Fruit fly (Drosophila melanogaster) whole organism, pupa: ENCODE measurements around the gene CG9988.

ENCODE experiments used
- CG10348 ChIP-seq: fragments of 200-800 bp; sonication (Bioruptor generic); IDR thresholded peaks from 2 replicates; pipeline ENCODE4 v1.3.6; 2022; ENCODE audit warnings: missing biosample characterization, missing genetic modification characterization
- CG12605 ChIP-seq: fragments of 200-800 bp; sonication (Bioruptor generic); IDR thresholded peaks from 2 replicates; pipeline ENCODE4 v1.3.6; 2022; ENCODE audit warnings: missing biosample characterization, missing genetic modification characterization
- CG13204 ChIP-seq: fragments of 200-800 bp; sonication (Bioruptor generic); optimal IDR thresholded peaks from 2 replicates; lab custom pipeline; 2018; ENCODE audit warnings: missing biosample characterization, mild to moderate bottlenecking, missing genetic modification characterization, moderate library complexity
- CG14655 ChIP-seq: fragments of 200-800 bp; sonication (Bioruptor generic); optimal IDR thresholded peaks from 3 replicates; lab custom pipeline; 2017; ENCODE audit warnings: mild to moderate bottlenecking, missing biosample characterization, missing genetic modification reagents, missing genetic modification characterization
- CG15710 ChIP-seq: fragments of 200-800 bp; sonication (Bioruptor generic); optimal IDR thresholded peaks from 2 replicates; lab custom pipeline; 2018; ENCODE audit warnings: missing biosample characterization, mild to moderate bottlenecking, missing genetic modification characterization, moderate library complexity
- CG17806 ChIP-seq: fragments of 200-800 bp; sonication (Bioruptor generic); optimal IDR thresholded peaks from 2 replicates; lab custom pipeline; 2018; ENCODE audit warnings: missing biosample characterization, mild to moderate bottlenecking, missing genetic modification characterization, moderate library complexity
- CG32121 ChIP-seq: fragments of 200-800 bp; sonication (Bioruptor generic); IDR thresholded peaks from 2 replicates; pipeline ENCODE4 v1.3.6; 2022; ENCODE audit warnings: missing biosample characterization, missing genetic modification characterization
- CG34367 ChIP-seq: fragments of 200-800 bp; sonication (Bioruptor generic); optimal IDR thresholded peaks from 2 replicates; lab custom pipeline; 2018; ENCODE audit warnings: missing biosample characterization, mild to moderate bottlenecking, missing genetic modification characterization
- CG4496 ChIP-seq: fragments of 200-800 bp; sonication (Bioruptor generic); IDR thresholded peaks from 3 replicates; pipeline ENCODE4 v1.3.6; 2022; ENCODE audit warnings: missing biosample characterization, missing genetic modification characterization
- CG8159 ChIP-seq: fragments of 200-800 bp; sonication (Bioruptor generic); optimal IDR thresholded peaks from 3 replicates; lab custom pipeline; 2018; ENCODE audit warnings: missing biosample characterization, mild to moderate bottlenecking, missing genetic modification characterization, moderate library complexity
- CG8301 ChIP-seq: fragments of 200-800 bp; sonication (Bioruptor generic); optimal IDR thresholded peaks from 2 replicates; lab custom pipeline; 2018; ENCODE audit warnings: missing biosample characterization, mild to moderate bottlenecking, missing genetic modification characterization
- CG9948 ChIP-seq: fragments of 200-800 bp; sonication (Bioruptor generic); optimal IDR thresholded peaks from 2 replicates; lab custom pipeline; 2018; ENCODE audit warnings: missing biosample characterization, mild to moderate bottlenecking, missing genetic modification characterization, moderate library complexity
- D1 ChIP-seq: fragments of 200-800 bp; sonication (Bioruptor generic); optimal IDR thresholded peaks from 2 replicates; lab custom pipeline; 2018; ENCODE audit warnings: missing biosample characterization, mild to moderate bottlenecking, missing genetic modification characterization, moderate library complexity
- EcR ChIP-seq: fragments of 200-800 bp; sonication (Bioruptor generic); optimal IDR thresholded peaks from 3 replicates; lab custom pipeline; 2019; ENCODE audit warnings: missing biosample characterization, missing genetic modification characterization, mild to moderate bottlenecking, moderate library complexity, missing genetic modification reagents
- Ets98B ChIP-seq: fragments of 200-800 bp; sonication (Bioruptor generic); IDR thresholded peaks from 2 replicates; pipeline ENCODE4 v1.3.6; 2022; ENCODE audit warnings: missing biosample characterization, missing genetic modification characterization
- Pif1A ChIP-seq: fragments of 200-800 bp; sonication (Bioruptor generic); optimal IDR thresholded peaks from 3 replicates; lab custom pipeline; 2016; ENCODE audit warnings: missing biosample characterization, missing genetic modification characterization
- Pif1B ChIP-seq: fragments of 200-800 bp; sonication (Bioruptor generic); optimal IDR thresholded peaks from 3 replicates; lab custom pipeline; 2016; ENCODE audit warnings: missing biosample characterization, missing genetic modification characterization
- Snoo ChIP-seq: fragments of 200-800 bp; sonication (Bioruptor generic); optimal IDR thresholded peaks from 3 replicates; lab custom pipeline; 2017; ENCODE audit warnings: missing biosample characterization, mild to moderate bottlenecking, missing genetic modification characterization, inconsistent platforms
- fd96Ca ChIP-seq: fragments of 200-800 bp; sonication (Bioruptor generic); IDR thresholded peaks from 3 replicates; pipeline ENCODE4 v1.3.6; 2022; ENCODE audit warnings: missing biosample characterization, missing genetic modification characterization
- gl ChIP-seq: fragments of 200-800 bp; sonication (Bioruptor generic); optimal IDR thresholded peaks from 2 replicates; lab custom pipeline; 2018; ENCODE audit warnings: missing biosample characterization, mild to moderate bottlenecking, missing genetic modification characterization
- rn ChIP-seq: fragments of 200-800 bp; sonication (Bioruptor generic); IDR thresholded peaks from 2 replicates; pipeline ENCODE4 v1.3.6; 2022; ENCODE audit warnings: missing biosample characterization, missing genetic modification characterization

CG9988 gene

dm6 chr3R:28630092-28630491 lies 6.1 kb upstream of the CG9988 start:
- TF ChIP-seq CG8301 (tag; lab: Kevin White, UChicago): peak; percentile 26
- peak; percentile 37 for TF ChIP-seq CG14655
- TF ChIP-seq Ets98B (GFP tag; lab: Robert Waterston, UW): no peak
- no peak for TF ChIP-seq rn (GFP tag; lab: Robert Waterston, UW)
- TF ChIP-seq Pif1B: no peak
- no peak for TF ChIP-seq CG9948 (tag; lab: Kevin White, UChicago)
- TF ChIP-seq Pif1A (GFP tag; lab: Kevin White, UChicago): no peak
- TF ChIP-seq CG34367 (tag; lab: Kevin White, UChicago): no peak
- TF ChIP-seq CG10348 (GFP tag; lab: Robert Waterston, UW): no peak
- TF ChIP-seq CG15710 (tag; lab: Kevin White, UChicago): no peak

DNA sequence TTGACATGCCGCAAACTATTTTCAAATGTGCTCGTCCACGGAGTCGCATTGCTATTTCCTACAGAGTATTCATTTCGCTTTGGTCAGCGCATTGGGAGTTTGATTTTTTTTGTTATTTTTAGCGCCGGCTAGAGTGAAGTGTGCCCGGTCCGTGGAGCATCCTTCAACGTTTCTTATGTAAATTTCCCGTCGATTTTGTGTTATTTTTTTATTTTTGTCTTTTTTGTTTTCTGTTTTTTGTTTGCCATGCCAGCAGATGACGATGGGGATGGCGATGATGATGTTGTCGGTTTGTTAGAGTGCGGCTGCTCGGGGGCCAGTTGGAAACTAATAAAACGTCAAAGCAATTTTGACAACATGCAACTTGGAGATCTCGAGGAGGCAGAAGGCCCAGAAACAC lies 5.3 kb upstream of the CG9988 start:
- TF ChIP-seq CG32121 (GFP tag; lab: Robert Waterston, UW) (peak; percentile 45; the same call in 1 of the 2 replicates), Pif1B (no peak)

DNA sequence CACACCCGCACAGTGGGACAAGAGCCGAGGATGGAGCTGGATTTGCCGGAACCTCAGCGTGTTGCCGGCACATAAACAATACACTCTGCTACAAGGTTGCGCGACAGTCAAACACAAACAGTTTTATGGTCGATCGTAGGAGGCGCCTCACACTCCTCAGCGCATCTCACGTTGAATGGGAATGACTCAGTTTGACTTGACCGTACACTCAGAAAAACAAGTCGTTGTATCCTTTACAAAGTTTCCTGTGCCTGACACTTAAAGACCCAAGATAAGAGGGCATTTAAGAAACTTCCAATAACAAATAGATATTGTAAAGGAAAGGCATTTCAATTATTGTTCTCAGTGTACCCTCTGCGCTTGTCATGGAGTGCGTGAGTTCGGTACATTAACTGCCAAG lies 4.5 kb upstream of the CG9988 start:
- peak; percentile 55; the same call in 1 of the 2 replicates for TF ChIP-seq CG32121 (GFP tag; lab: Robert Waterston, UW)
- TF ChIP-seq Ets98B (GFP tag; lab: Robert Waterston, UW): peak; percentile 61
- TF ChIP-seq Pif1A (GFP tag; lab: Kevin White, UChicago): peak; percentile 20
- no peak for TF ChIP-seq Snoo (tag; lab: Kevin White, UChicago)
- TF ChIP-seq CG17806 (tag; lab: Kevin White, UChicago): peak; percentile 50
- no peak for TF ChIP-seq CG13204
- peak; percentile 77 for TF ChIP-seq fd96Ca
- peak; percentile 55 for TF ChIP-seq CG8301 (tag; lab: Kevin White, UChicago)
- peak; percentile 51 for TF ChIP-seq CG8159 (tag; lab: Kevin White, UChicago)
- TF ChIP-seq D1 (tag; lab: Kevin White, UChicago): no peak
- peak; percentile 64 for TF ChIP-seq CG14655
- peak; percentile 8 for TF ChIP-seq CG34367 (tag; lab: Kevin White, UChicago)
- peak; percentile 43; the same call in 1 of the 2 replicates for TF ChIP-seq rn (GFP tag; lab: Robert Waterston, UW)
- no peak for TF ChIP-seq gl (tag; lab: Kevin White, UChicago)
- TF ChIP-seq CG4496 (GFP tag; lab: Robert Waterston, UW): peak; percentile 76
- TF ChIP-seq CG10348 (GFP tag; lab: Robert Waterston, UW): no peak
- TF ChIP-seq CG9948 (tag; lab: Kevin White, UChicago): peak; percentile 33
- TF ChIP-seq CG12605 (GFP tag; lab: Robert Waterston, UW): 0 out of 2 replicates have a peak, but pooled peaks have one; percentile 24
- no peak for TF ChIP-seq Pif1B
- TF ChIP-seq CG15710 (tag; lab: Kevin White, UChicago): no peak
- no peak for TF ChIP-seq EcR

DNA sequence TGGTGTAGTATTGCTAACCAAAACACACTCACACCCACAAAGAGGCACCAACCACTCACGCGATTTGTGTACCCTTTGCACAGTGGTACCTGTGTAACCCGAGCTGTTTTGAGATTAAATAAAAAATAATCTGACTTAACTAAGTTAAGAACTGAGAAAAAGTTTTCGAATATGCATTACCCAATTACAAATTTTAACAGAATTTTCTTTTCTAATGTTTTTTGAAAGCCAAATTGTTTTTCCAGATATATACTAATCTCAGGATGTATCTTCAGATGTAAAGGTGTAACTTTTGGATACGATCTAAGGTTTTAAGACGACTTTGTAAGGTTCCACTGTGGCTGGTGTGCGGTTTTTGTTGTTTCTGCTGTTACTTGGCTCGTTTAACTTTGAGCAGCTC lies 2.5 kb upstream of the CG9988 start:
- no peak for TF ChIP-seq gl (tag; lab: Kevin White, UChicago)
- peak; percentile 73 for TF ChIP-seq Pif1A (GFP tag; lab: Kevin White, UChicago)
- peak; percentile 61 for TF ChIP-seq rn (GFP tag; lab: Robert Waterston, UW)
- TF ChIP-seq D1 (tag; lab: Kevin White, UChicago): no peak
- TF ChIP-seq fd96Ca: peak; percentile 14; the same call in 1 of the 3 replicates
- peak; percentile 54 for TF ChIP-seq CG15710 (tag; lab: Kevin White, UChicago)
- TF ChIP-seq CG34367 (tag; lab: Kevin White, UChicago): peak; percentile 23
- peak; percentile 33 for TF ChIP-seq CG9948 (tag; lab: Kevin White, UChicago)
- peak; percentile 47 for TF ChIP-seq Ets98B (GFP tag; lab: Robert Waterston, UW)
- peak; percentile 54 for TF ChIP-seq Snoo (tag; lab: Kevin White, UChicago)
- no peak for TF ChIP-seq CG12605 (GFP tag; lab: Robert Waterston, UW)
- TF ChIP-seq CG4496 (GFP tag; lab: Robert Waterston, UW): peak; percentile 34; the same call in 1 of the 3 replicates
- TF ChIP-seq CG32121 (GFP tag; lab: Robert Waterston, UW): peak; percentile 60
- no peak for TF ChIP-seq EcR
- no peak for TF ChIP-seq CG10348 (GFP tag; lab: Robert Waterston, UW)
- peak; percentile 56 for TF ChIP-seq CG8159 (tag; lab: Kevin White, UChicago)
- TF ChIP-seq CG8301 (tag; lab: Kevin White, UChicago): peak; percentile 54
- TF ChIP-seq CG13204: no peak
- TF ChIP-seq Pif1B: peak; percentile 62
- peak; percentile 66 for TF ChIP-seq CG14655
- TF ChIP-seq CG17806 (tag; lab: Kevin White, UChicago): peak; percentile 53

DNA sequence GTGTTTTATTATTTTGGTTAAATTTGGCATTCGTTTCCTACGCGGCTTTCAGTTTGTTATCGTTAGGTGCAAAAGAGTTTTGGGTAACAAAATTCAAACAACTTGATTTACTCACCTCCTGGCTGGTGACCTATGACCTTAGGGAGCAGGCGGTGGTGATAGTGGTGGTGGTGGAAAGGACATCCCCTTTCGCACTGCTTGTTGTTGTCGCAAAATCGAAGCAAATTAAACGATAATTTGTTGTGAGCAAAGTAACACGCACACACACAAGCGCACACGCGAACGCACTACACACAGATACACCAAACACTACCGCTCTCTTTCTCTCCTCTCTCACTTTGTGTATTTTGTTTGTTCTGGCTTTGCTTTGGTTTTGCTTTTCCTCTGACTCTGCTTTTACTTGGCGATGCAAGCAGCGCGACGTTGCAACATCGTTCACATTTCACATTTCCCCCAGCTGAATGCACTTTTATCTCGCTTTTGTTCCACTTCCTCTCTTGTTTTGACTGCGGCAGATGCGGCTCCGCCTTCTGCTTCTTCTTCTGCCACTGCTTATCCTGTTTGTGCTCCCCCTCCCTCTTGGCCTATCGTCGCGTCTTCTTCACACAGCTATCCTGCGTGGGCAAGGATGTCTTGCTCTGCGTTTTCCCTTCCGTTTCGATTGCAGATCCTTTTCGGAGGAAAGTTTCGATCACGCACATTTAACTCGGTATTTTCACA lies 1.8 kb upstream of the CG9988 start:
- TF ChIP-seq fd96Ca: no peak
- no peak for TF ChIP-seq CG34367 (tag; lab: Kevin White, UChicago)
- no peak for TF ChIP-seq CG8159 (tag; lab: Kevin White, UChicago)
- TF ChIP-seq CG15710 (tag; lab: Kevin White, UChicago): peak; percentile 18
- TF ChIP-seq CG4496 (GFP tag; lab: Robert Waterston, UW): no peak
- TF ChIP-seq D1 (tag; lab: Kevin White, UChicago): no peak
- peak; percentile 24 for TF ChIP-seq CG13204
- no peak for TF ChIP-seq CG14655
- TF ChIP-seq EcR: peak; percentile 10
- TF ChIP-seq CG8301 (tag; lab: Kevin White, UChicago): no peak
- TF ChIP-seq CG17806 (tag; lab: Kevin White, UChicago): no peak
- no peak for TF ChIP-seq gl (tag; lab: Kevin White, UChicago)
- TF ChIP-seq Pif1A (GFP tag; lab: Kevin White, UChicago): no peak
- no peak for TF ChIP-seq Ets98B (GFP tag; lab: Robert Waterston, UW)
- no peak for TF ChIP-seq CG12605 (GFP tag; lab: Robert Waterston, UW)
- 0 out of 2 replicates have a peak, but pooled peaks have one; percentile 8 for TF ChIP-seq rn (GFP tag; lab: Robert Waterston, UW)
- TF ChIP-seq CG32121 (GFP tag; lab: Robert Waterston, UW): no peak
- peak; percentile 10 for TF ChIP-seq Pif1B
- TF ChIP-seq CG9948 (tag; lab: Kevin White, UChicago): no peak
- TF ChIP-seq CG10348 (GFP tag; lab: Robert Waterston, UW): no peak
- no peak for TF ChIP-seq Snoo (tag; lab: Kevin White, UChicago)
